Worm (Caenorhabditis elegans) whole organism, L1 larva: ENCODE results near the gene mrpl-46.
"Not testable (repeated sequence)": the region's sequence is repeated elsewhere in the genome, so short reads cannot be mapped to it uniquely, and the experiment has no call there.

Experiments used
- C16A3.4 ChIP-seq: fragments of 150-350 bp; optimal IDR thresholded peaks from 2 replicates; lab custom pipeline; 2014; ENCODE audit warnings: missing biosample characterization, missing genetic modification characterization
- F16B12.6 ChIP-seq: fragments of 150-350 bp; optimal IDR thresholded peaks from 2 replicates; lab custom pipeline; 2014; ENCODE audit warnings: missing biosample characterization, missing genetic modification characterization
- alr-1 ChIP-seq: fragments of 200-800 bp; sonication (Bioruptor generic); optimal IDR thresholded peaks from 2 replicates; lab custom pipeline; 2018; ENCODE audit warnings: borderline replicate concordance, mild to moderate bottlenecking, missing genetic modification characterization, missing compliant biosample characterization
- ama-1 ChIP-seq: fragments of 150-350 bp; optimal IDR thresholded peaks from 2 replicates; lab custom pipeline; 2014
- blmp-1 ChIP-seq: fragments of 150-350 bp; optimal IDR thresholded peaks from 2 replicates; lab custom pipeline; 2014; ENCODE audit warnings: missing biosample characterization, missing genetic modification characterization
- ceh-82 ChIP-seq, 3 experiments: fragments of 150-350 bp in 1 of 3; sonication (generic microtip) in 2 of 3; optimal IDR thresholded peaks; 2 replicates each; lab custom pipeline; 2014 to 2017; ENCODE audit warnings: missing biosample characterization in 3 of 3, missing genetic modification characterization in 3 of 3
- dpl-1 ChIP-seq, 3 experiments: fragments of 150-350 bp in 2 of 3; sonication (generic microtip) in 1 of 3; optimal IDR thresholded peaks; 2 replicates each; lab custom pipeline; 2014 to 2017; ENCODE audit warnings: missing biosample characterization in 3 of 3, missing genetic modification characterization in 3 of 3, missing genetic modification reagents in 3 of 3
- dsc-1 ChIP-seq: sonication (generic microtip); optimal IDR thresholded peaks from 2 replicates; lab custom pipeline; 2016; ENCODE audit warnings: mild to moderate bottlenecking, missing genetic modification characterization, missing compliant biosample characterization
- efl-1 ChIP-seq, 4 experiments: fragments of 150-350 bp; optimal IDR thresholded peaks in 3 of 4; peaks in 1 of 4; 1 replicate in 1 of 4; 2 replicates in 3 of 4; lab custom pipeline; 2014; ENCODE audit warnings: missing biosample characterization in 2 of 4, missing genetic modification characterization in 2 of 4, missing genetic modification reagents in 2 of 4
- efl-3 ChIP-seq: fragments of 200-800 bp; sonication (Bioruptor generic); optimal IDR thresholded peaks from 2 replicates; lab custom pipeline; 2018; ENCODE audit warnings: mild to moderate bottlenecking, missing genetic modification characterization, missing compliant biosample characterization
- elt-2 ChIP-seq: sonication (generic microtip); optimal IDR thresholded peaks from 2 replicates; lab custom pipeline; 2016; ENCODE audit warnings: missing genetic modification characterization, mild to moderate bottlenecking, inconsistent platforms, missing compliant biosample characterization, missing genetic modification reagents
- elt-3 ChIP-seq, 6 experiments: fragments of 150-350 bp in 1 of 6; sonication (generic microtip); optimal IDR thresholded peaks; 2 replicates each; lab custom pipeline; 2017 to 2018; ENCODE audit warnings: missing biosample characterization in 6 of 6, missing genetic modification characterization in 6 of 6, inconsistent platforms in 1 of 6
- hlh-17 ChIP-seq: fragments of 200-800 bp; sonication (Bioruptor generic); optimal IDR thresholded peaks from 2 replicates; lab custom pipeline; 2018; ENCODE audit warnings: missing genetic modification characterization, mild to moderate bottlenecking, missing compliant biosample characterization, moderate library complexity, borderline replicate concordance
- isw-1 ChIP-seq: fragments of 200-800 bp; sonication (Bioruptor generic); IDR thresholded peaks from 2 replicates; pipeline ENCODE4 v1.3.6; 2022; ENCODE audit warnings: missing genetic modification characterization, missing compliant biosample characterization
- lin-15B ChIP-seq: fragments of 150-350 bp; sonication (generic microtip); optimal IDR thresholded peaks from 3 replicates; lab custom pipeline; 2014; ENCODE audit warnings: missing biosample characterization, missing genetic modification characterization
- lin-35 ChIP-seq, 2 experiments: fragments of 150-350 bp; optimal IDR thresholded peaks; 2 replicates each; lab custom pipeline; 2014; ENCODE audit warnings: missing biosample characterization in 2 of 2, missing genetic modification characterization in 2 of 2, missing genetic modification reagents in 2 of 2
- lin-39 ChIP-seq: fragments of 150-350 bp; optimal IDR thresholded peaks from 2 replicates; lab custom pipeline; 2014; ENCODE audit warnings: missing biosample characterization, missing genetic modification reagents, missing genetic modification characterization
- lsy-2 ChIP-seq, 2 experiments: fragments of 150-350 bp; optimal IDR thresholded peaks; 2 replicates each; lab custom pipeline; 2014; ENCODE audit warnings: missing biosample characterization in 2 of 2, missing genetic modification characterization in 2 of 2
- mdl-1 ChIP-seq, 2 experiments: fragments of 150-350 bp; optimal IDR thresholded peaks; 2 replicates each; lab custom pipeline; 2014 to 2017; ENCODE audit warnings: missing biosample characterization in 2 of 2, missing genetic modification characterization in 2 of 2, inconsistent platforms in 1 of 2
- nhr-20 ChIP-seq: sonication (generic microtip); optimal IDR thresholded peaks from 2 replicates; lab custom pipeline; 2016; ENCODE audit warnings: mild to moderate bottlenecking, missing genetic modification characterization, missing compliant biosample characterization
- nhr-85 ChIP-seq: sonication (generic microtip); peaks from one replicate; lab custom pipeline; 2016; ENCODE audit warnings: missing genetic modification characterization, inconsistent platforms, missing compliant biosample characterization
- pag-3 ChIP-seq: sonication (generic microtip); optimal IDR thresholded peaks from 2 replicates; lab custom pipeline; 2017; ENCODE audit warnings: missing genetic modification characterization, mild to moderate bottlenecking, missing compliant biosample characterization, antibody characterized with exemption, borderline replicate concordance; ENCODE audit not compliant: insufficient read depth
- pqm-1 ChIP-seq: sonication (generic microtip); optimal IDR thresholded peaks from 3 replicates; lab custom pipeline; 2017; ENCODE audit warnings: missing biosample characterization, missing genetic modification characterization
- skn-1 ChIP-seq: fragments of 150-350 bp; optimal IDR thresholded peaks from 2 replicates; lab custom pipeline; 2014; ENCODE audit warnings: missing biosample characterization, missing genetic modification characterization
- sup-37 ChIP-seq: fragments of 200-800 bp; sonication (Bioruptor generic); optimal IDR thresholded peaks from 2 replicates; lab custom pipeline; 2018; ENCODE audit warnings: mild to moderate bottlenecking, missing genetic modification characterization, missing compliant biosample characterization
- tbx-2 ChIP-seq: sonication (generic microtip); optimal IDR thresholded peaks from 2 replicates; lab custom pipeline; 2016; ENCODE audit warnings: missing genetic modification characterization, missing compliant biosample characterization
- unc-130 ChIP-seq: fragments of 150-350 bp; optimal IDR thresholded peaks from 2 replicates; lab custom pipeline; 2017; ENCODE audit warnings: missing biosample characterization, missing genetic modification characterization, inconsistent platforms
- xbp-1 ChIP-seq: sonication (generic microtip); optimal IDR thresholded peaks from 2 replicates; lab custom pipeline; 2016; ENCODE audit warnings: missing genetic modification characterization, missing compliant biosample characterization

mrpl-46 gene

ce11 chrIV:768312-768711, 32.3 kb upstream of the mrpl-46 start, which contains the start of gene F56B3.2:
F56B3.2 (minus strand) TSS chrIV:768584.
- no peak for TF ChIP-seq tbx-2 (tag; lab: Kevin White, UChicago)
- no peak for TF ChIP-seq nhr-20 (tag; lab: Kevin White, UChicago)
- no peak for TF ChIP-seq pag-3 (tag; lab: Kevin White, UChicago)
- no peak for TF ChIP-seq pqm-1 (tag; lab: Kevin White, UChicago)
- peak; percentile 100 for TF ChIP-seq blmp-1

ce11 chrIV:769931-770544, 30.6 kb upstream of the mrpl-46 start:
- TF ChIP-seq efl-1 (optimal IDR thresholded peaks at IDR 0.05; lab: Kevin White, UChicago) = peak in 1 of 2 experiments; percentile 57
- TF ChIP-seq efl-1 (GFP tag; optimal IDR thresholded peaks at IDR 0.05 in 1 of 2; lab: Kevin White, UChicago) = peak; percentile 67 to 95
- TF ChIP-seq dpl-1 (GFP tag; optimal IDR thresholded peaks at IDR 0.05; lab: Kevin White, UChicago) = peak; percentile 27 to 59 (median 54)
- TF ChIP-seq nhr-85 (tag; lab: Kevin White, UChicago) = peak; percentile 17
- TF ChIP-seq isw-1 = peak; percentile 15; the same call in 1 of the 2 replicates
- peak; percentile 32 to 44 for TF ChIP-seq lin-35 (GFP tag; optimal IDR thresholded peaks at IDR 0.05; lab: Kevin White, UChicago)

ce11 chrIV:771061-771460, 29.6 kb upstream of the mrpl-46 start, which contains the start of gene F56B3.9:
F56B3.9 (plus strand) TSS chrIV:771361.
- not testable (repeated sequence) for TF ChIP-seq lin-39 (tag; lab: Kevin White, UChicago); lin-15B (tag; lab: Kevin White, UChicago); elt-3 (tag; optimal IDR thresholded peaks at IDR 0.05; lab: Kevin White, UChicago)

ce11 chrIV:772931-773330, 27.7 kb upstream of the mrpl-46 start, which contains the start of gene mrpl-2:
mrpl-2 (plus strand) TSS chrIV:773237.
- TF ChIP-seq ama-1 = no peak
- TF ChIP-seq nhr-85 (tag; lab: Kevin White, UChicago) = no peak
- TF ChIP-seq dpl-1 (GFP tag; optimal IDR thresholded peaks at IDR 0.05; lab: Kevin White, UChicago) = peak; percentile 82 to 90 (median 86)
- TF ChIP-seq lsy-2 (tag; optimal IDR thresholded peaks at IDR 0.05; lab: Kevin White, UChicago) = peak in 1 of 2 experiments; percentile 60
- TF ChIP-seq efl-1 (optimal IDR thresholded peaks at IDR 0.05; lab: Kevin White, UChicago) = peak; percentile 57 to 87
- TF ChIP-seq efl-1 (GFP tag; optimal IDR thresholded peaks at IDR 0.05 in 1 of 2; lab: Kevin White, UChicago) = peak; percentile 91 to 99
- TF ChIP-seq skn-1 (tag; lab: Kevin White, UChicago) = peak; percentile 40
- TF ChIP-seq ceh-82 (tag; optimal IDR thresholded peaks at IDR 0.05; lab: Kevin White, UChicago) = peak in 1 of 3 experiments; percentile 15
- peak; percentile 4 for TF ChIP-seq dsc-1 (tag; lab: Kevin White, UChicago)
- TF ChIP-seq xbp-1 (tag; lab: Kevin White, UChicago) = no peak
- TF ChIP-seq hlh-17 (GFP tag; lab: Kevin White, UChicago) = no peak
- peak; percentile 80 to 92 for TF ChIP-seq lin-35 (GFP tag; optimal IDR thresholded peaks at IDR 0.05; lab: Kevin White, UChicago)

- TF ChIP-seq sup-37 (GFP tag; lab: Kevin White, UChicago) (no peak), efl-1 (optimal IDR thresholded peaks at IDR 0.05; lab: Kevin White, UChicago) (no peak), efl-1 (GFP tag; optimal IDR thresholded peaks at IDR 0.05 in 1 of 2; lab: Kevin White, UChicago) (peak in 1 of 2 experiments; percentile 90)
These were observed 27.0 kb upstream of the mrpl-46 start for ce11 chrIV:773580-773979.

ce11 chrIV:778484-778883, 22.1 kb upstream of the mrpl-46 start, which contains the start of gene ugt-52:
ugt-52 (plus strand) TSS chrIV:778784.
- TF ChIP-seq F16B12.6 (tag; lab: Kevin White, UChicago) = no peak
- no peak for TF ChIP-seq efl-1 (optimal IDR thresholded peaks at IDR 0.05; lab: Kevin White, UChicago)
- TF ChIP-seq efl-1 (GFP tag; optimal IDR thresholded peaks at IDR 0.05 in 1 of 2; lab: Kevin White, UChicago) = peak in 1 of 2 experiments; percentile 61
- no peak for TF ChIP-seq alr-1 (tag; lab: Kevin White, UChicago)
- peak; percentile 0 for TF ChIP-seq elt-2 (tag; lab: Kevin White, UChicago)
- TF ChIP-seq nhr-20 (tag; lab: Kevin White, UChicago) = no peak
- TF ChIP-seq lsy-2 (tag; optimal IDR thresholded peaks at IDR 0.05; lab: Kevin White, UChicago) = no peak

- TF ChIP-seq efl-3 (GFP tag; lab: Kevin White, UChicago) (no peak), mdl-1 (tag; optimal IDR thresholded peaks at IDR 0.05; lab: Kevin White, UChicago) (no peak), ceh-82 (tag; optimal IDR thresholded peaks at IDR 0.05; lab: Kevin White, UChicago) (no peak), C16A3.4 (tag; lab: Kevin White, UChicago) (no peak), unc-130 (tag; lab: Kevin White, UChicago) (no peak)
These were observed 18.2 kb upstream of the mrpl-46 start for ce11 chrIV:782393-782792.
